Fruit fly (Drosophila melanogaster) whole organism, adult: ENCODE data around the gene CG17929.

ENCODE experiments used
- CG5204 ChIP-seq: fragments of 200-800 bp; sonication (Bioruptor generic); optimal IDR thresholded peaks from 2 replicates; lab custom pipeline; 2016; ENCODE audit warnings: missing biosample characterization, missing genetic modification characterization
- Crg-1 ChIP-seq: fragments of 200-800 bp; sonication (Bioruptor generic); optimal IDR thresholded peaks from 2 replicates; lab custom pipeline; 2016; ENCODE audit warnings: missing biosample characterization, missing genetic modification characterization
- Hr96 ChIP-seq: fragments of 200-800 bp; sonication (Bioruptor generic); optimal IDR thresholded peaks from 2 replicates; lab custom pipeline; 2016; ENCODE audit warnings: missing biosample characterization, missing genetic modification characterization
- Mnt ChIP-seq: fragments of 200-800 bp; sonication (Bioruptor generic); optimal IDR thresholded peaks from 2 replicates; lab custom pipeline; 2016; ENCODE audit warnings: missing biosample characterization, mild to moderate bottlenecking, missing genetic modification characterization
- cnc ChIP-seq, 2 experiments: fragments of >200 bp; optimal IDR thresholded peaks; 2 replicates each; lab custom pipeline; 2017
- kay ChIP-seq: fragments of 200-800 bp; sonication (Bioruptor generic); peaks from one replicate; lab custom pipeline; 2016; ENCODE audit warnings: missing biosample characterization, missing genetic modification characterization, borderline replicate concordance
- ovo ChIP-seq: fragments of 200-800 bp; sonication (Bioruptor generic); optimal IDR thresholded peaks from 2 replicates; lab custom pipeline; 2016; ENCODE audit warnings: missing biosample characterization, missing genetic modification characterization
- tj ChIP-seq: fragments of 200-800 bp; sonication (Bioruptor generic); optimal IDR thresholded peaks from 3 replicates; lab custom pipeline; 2017; ENCODE audit warnings: missing biosample characterization, mild to moderate bottlenecking, missing genetic modification characterization, moderate library complexity
- toe ChIP-seq: fragments of 200-800 bp; sonication (Bioruptor generic); optimal IDR thresholded peaks from 2 replicates; lab custom pipeline; 2016; ENCODE audit warnings: missing biosample characterization, missing genetic modification characterization

dm6 chr3R:16284481-16284880 lies 40.8 kb upstream of the CG17929 start:
- TF ChIP-seq Crg-1 (GFP tag; lab: Kevin White, UChicago) (no peak), tj (GFP tag; lab: Kevin White, UChicago) (no peak), ovo (GFP tag; lab: Kevin White, UChicago) (no peak), kay (no peak), toe (no peak), CG5204 (no peak), Mnt (GFP tag; lab: Kevin White, UChicago) (no peak), Hr96 (GFP tag; lab: Kevin White, UChicago) (no peak), cnc (optimal IDR thresholded peaks at IDR 0.05; lab: Kevin White, UChicago) (no peak)
